Worm (Caenorhabditis elegans) whole organism, L1 larva: ENCODE data around the gene ZK822.1.

Experiments used
- C34B4.2 ChIP-seq: sonication (generic microtip); optimal IDR thresholded peaks from 2 replicates; lab custom pipeline; 2017; ENCODE audit warnings: mild to moderate bottlenecking, missing genetic modification characterization, missing compliant biosample characterization
- F16B12.6 ChIP-seq: fragments of 150-350 bp; optimal IDR thresholded peaks from 2 replicates; lab custom pipeline; 2014; ENCODE audit warnings: missing biosample characterization, missing genetic modification characterization
- aha-1 ChIP-seq: fragments of 150-350 bp; optimal IDR thresholded peaks from 2 replicates; lab custom pipeline; 2014; ENCODE audit warnings: missing biosample characterization, missing genetic modification characterization
- alr-1 ChIP-seq: fragments of 200-800 bp; sonication (Bioruptor generic); optimal IDR thresholded peaks from 2 replicates; lab custom pipeline; 2018; ENCODE audit warnings: borderline replicate concordance, mild to moderate bottlenecking, missing genetic modification characterization, missing compliant biosample characterization
- ceh-8 ChIP-seq: fragments of 200-800 bp; sonication (Bioruptor generic); optimal IDR thresholded peaks from 2 replicates; lab custom pipeline; 2018; ENCODE audit warnings: mild to moderate bottlenecking, missing genetic modification characterization, moderate library complexity, missing compliant biosample characterization
- ceh-88 ChIP-seq: fragments of 200-800 bp; sonication (Bioruptor generic); IDR thresholded peaks from 2 replicates; pipeline ENCODE4 v1.3.6; 2022; ENCODE audit warnings: missing genetic modification characterization, missing compliant biosample characterization
- ces-1 ChIP-seq: fragments of 150-350 bp; optimal IDR thresholded peaks from 2 replicates; lab custom pipeline; 2014; ENCODE audit warnings: missing biosample characterization, missing genetic modification reagents, missing genetic modification characterization
- dpl-1 ChIP-seq, 3 experiments: fragments of 150-350 bp in 2 of 3; sonication (generic microtip) in 1 of 3; optimal IDR thresholded peaks; 2 replicates each; lab custom pipeline; 2014 to 2017; ENCODE audit warnings: missing biosample characterization in 3 of 3, missing genetic modification characterization in 3 of 3, missing genetic modification reagents in 3 of 3
- dsc-1 ChIP-seq: sonication (generic microtip); optimal IDR thresholded peaks from 2 replicates; lab custom pipeline; 2016; ENCODE audit warnings: mild to moderate bottlenecking, missing genetic modification characterization, missing compliant biosample characterization
- efl-1 ChIP-seq, 4 experiments: fragments of 150-350 bp; optimal IDR thresholded peaks in 3 of 4; peaks in 1 of 4; 1 replicate in 1 of 4; 2 replicates in 3 of 4; lab custom pipeline; 2014; ENCODE audit warnings: missing biosample characterization in 2 of 4, missing genetic modification characterization in 2 of 4, missing genetic modification reagents in 2 of 4
- egl-13 ChIP-seq: sonication (generic microtip); optimal IDR thresholded peaks from 2 replicates; lab custom pipeline; 2016; ENCODE audit warnings: missing genotype, missing genetic modification reagents, missing genetic modification characterization, missing compliant biosample characterization
- egl-27 ChIP-seq, 2 experiments: fragments of 150-350 bp in 1 of 2; sonication (generic microtip); optimal IDR thresholded peaks; 3 replicates each; lab custom pipeline; 2017 to 2018; ENCODE audit warnings: missing biosample characterization in 2 of 2, missing genetic modification characterization in 2 of 2, missing genetic modification reagents in 2 of 2
- elt-2 ChIP-seq: sonication (generic microtip); optimal IDR thresholded peaks from 2 replicates; lab custom pipeline; 2016; ENCODE audit warnings: missing genetic modification characterization, mild to moderate bottlenecking, inconsistent platforms, missing compliant biosample characterization, missing genetic modification reagents
- elt-3 ChIP-seq, 6 experiments: fragments of 150-350 bp in 1 of 6; sonication (generic microtip); optimal IDR thresholded peaks; 2 replicates each; lab custom pipeline; 2017 to 2018; ENCODE audit warnings: missing biosample characterization in 6 of 6, missing genetic modification characterization in 6 of 6, inconsistent platforms in 1 of 6
- fkh-10 ChIP-seq: sonication (generic microtip); optimal IDR thresholded peaks from 2 replicates; lab custom pipeline; 2017; ENCODE audit warnings: missing biosample characterization, missing genetic modification reagents, missing genetic modification characterization
- fkh-8 ChIP-seq: sonication (generic microtip); optimal IDR thresholded peaks from 2 replicates; lab custom pipeline; 2016; ENCODE audit warnings: mild to moderate bottlenecking, missing genetic modification characterization, missing compliant biosample characterization
- fos-1 ChIP-seq: fragments of 150-350 bp; optimal IDR thresholded peaks from 2 replicates; lab custom pipeline; 2014; ENCODE audit warnings: missing biosample characterization, missing genetic modification characterization
- grh-1 ChIP-seq: fragments of 200-800 bp; sonication (Bioruptor generic); IDR thresholded peaks from 2 replicates; pipeline ENCODE4 v1.3.6; 2022; ENCODE audit warnings: missing genetic modification reagents, missing genetic modification characterization, missing compliant biosample characterization
- hlh-17 ChIP-seq: fragments of 200-800 bp; sonication (Bioruptor generic); optimal IDR thresholded peaks from 2 replicates; lab custom pipeline; 2018; ENCODE audit warnings: missing genetic modification characterization, mild to moderate bottlenecking, missing compliant biosample characterization, moderate library complexity, borderline replicate concordance
- hpl-2 ChIP-seq: fragments of 150-350 bp; optimal IDR thresholded peaks from 2 replicates; lab custom pipeline; 2014; ENCODE audit warnings: missing biosample characterization, missing genetic modification reagents, missing genetic modification characterization
- jun-1 ChIP-seq: fragments of 150-350 bp; optimal IDR thresholded peaks from 2 replicates; lab custom pipeline; 2014; ENCODE audit warnings: missing biosample characterization, missing genetic modification reagents, missing genetic modification characterization
- lin-13 ChIP-seq: fragments of 150-350 bp; optimal IDR thresholded peaks from 2 replicates; lab custom pipeline; 2014; ENCODE audit warnings: missing biosample characterization, missing genetic modification reagents, missing genetic modification characterization
- lin-15B ChIP-seq: fragments of 150-350 bp; sonication (generic microtip); optimal IDR thresholded peaks from 3 replicates; lab custom pipeline; 2014; ENCODE audit warnings: missing biosample characterization, missing genetic modification characterization
- lir-3 ChIP-seq: sonication (generic microtip); optimal IDR thresholded peaks from 2 replicates; lab custom pipeline; 2016; ENCODE audit warnings: mild to moderate bottlenecking, missing genetic modification characterization, moderate library complexity, missing compliant biosample characterization; ENCODE audit not compliant: poor library complexity
- lsy-2 ChIP-seq, 2 experiments: fragments of 150-350 bp; optimal IDR thresholded peaks; 2 replicates each; lab custom pipeline; 2014; ENCODE audit warnings: missing biosample characterization in 2 of 2, missing genetic modification characterization in 2 of 2
- mab-9 ChIP-seq: fragments of 200-800 bp; sonication (Bioruptor generic); IDR thresholded peaks from 2 replicates; pipeline ENCODE4 v1.3.6; 2022; ENCODE audit warnings: missing genetic modification reagents, missing genetic modification characterization, missing compliant biosample characterization
- mef-2 ChIP-seq: fragments of 150-350 bp; optimal IDR thresholded peaks from 2 replicates; lab custom pipeline; 2014; ENCODE audit warnings: missing biosample characterization, missing genetic modification characterization
- nhr-11 ChIP-seq: fragments of 150-350 bp; optimal IDR thresholded peaks from 2 replicates; lab custom pipeline; 2014; ENCODE audit warnings: missing biosample characterization, missing genetic modification characterization
- nhr-19 ChIP-seq: fragments of 200-800 bp; sonication (Bioruptor generic); conservative IDR thresholded peaks from 2 replicates; pipeline ENCODE4 v1.3.6; 2022; ENCODE audit warnings: missing genetic modification characterization, missing compliant biosample characterization
- nhr-20 ChIP-seq: sonication (generic microtip); optimal IDR thresholded peaks from 2 replicates; lab custom pipeline; 2016; ENCODE audit warnings: mild to moderate bottlenecking, missing genetic modification characterization, missing compliant biosample characterization
- nhr-71 ChIP-seq: sonication (generic microtip); optimal IDR thresholded peaks from 2 replicates; lab custom pipeline; 2016; ENCODE audit warnings: mild to moderate bottlenecking, missing genetic modification characterization, moderate library complexity, missing compliant biosample characterization
- nhr-76 ChIP-seq: sonication (generic microtip); optimal IDR thresholded peaks from 2 replicates; lab custom pipeline; 2017; ENCODE audit warnings: missing biosample characterization, missing genetic modification characterization
- nhr-77 ChIP-seq: fragments of 150-350 bp; optimal IDR thresholded peaks from 2 replicates; lab custom pipeline; 2014; ENCODE audit warnings: missing biosample characterization, missing genetic modification characterization
- nhr-85 ChIP-seq: sonication (generic microtip); peaks from one replicate; lab custom pipeline; 2016; ENCODE audit warnings: missing genetic modification characterization, inconsistent platforms, missing compliant biosample characterization
- pax-3 ChIP-seq: fragments of 200-800 bp; sonication (Bioruptor generic); optimal IDR thresholded peaks from 2 replicates; lab custom pipeline; 2018; ENCODE audit warnings: mild to moderate bottlenecking, missing genetic modification characterization, moderate library complexity, missing compliant biosample characterization
- pqm-1 ChIP-seq: sonication (generic microtip); optimal IDR thresholded peaks from 3 replicates; lab custom pipeline; 2017; ENCODE audit warnings: missing biosample characterization, missing genetic modification characterization
- rnt-1 ChIP-seq: sonication (generic microtip); optimal IDR thresholded peaks from 2 replicates; lab custom pipeline; 2016; ENCODE audit warnings: mild to moderate bottlenecking, missing genetic modification characterization, moderate library complexity, missing compliant biosample characterization
- skn-1 ChIP-seq: fragments of 150-350 bp; optimal IDR thresholded peaks from 2 replicates; lab custom pipeline; 2014; ENCODE audit warnings: missing biosample characterization, missing genetic modification characterization
- snpc-4 ChIP-seq: fragments of 150-350 bp; optimal IDR thresholded peaks from 2 replicates; lab custom pipeline; 2014; ENCODE audit warnings: missing biosample characterization, missing genetic modification characterization
- snu-23 ChIP-seq: sonication (generic microtip); optimal IDR thresholded peaks from 2 replicates; lab custom pipeline; 2016; ENCODE audit warnings: missing genetic modification characterization, missing compliant biosample characterization
- sox-4 ChIP-seq: sonication (generic microtip); optimal IDR thresholded peaks from 2 replicates; lab custom pipeline; 2016; ENCODE audit warnings: missing genetic modification characterization, missing compliant biosample characterization
- sptf-1 ChIP-seq: fragments of 150-350 bp; optimal IDR thresholded peaks from 2 replicates; lab custom pipeline; 2014; ENCODE audit warnings: missing biosample characterization, missing genetic modification characterization
- tbx-2 ChIP-seq: sonication (generic microtip); optimal IDR thresholded peaks from 2 replicates; lab custom pipeline; 2016; ENCODE audit warnings: missing genetic modification characterization, missing compliant biosample characterization
- tlp-1 ChIP-seq: fragments of 150-350 bp; optimal IDR thresholded peaks from 2 replicates; lab custom pipeline; 2014; ENCODE audit warnings: missing biosample characterization, missing genetic modification characterization
- unc-130 ChIP-seq: fragments of 150-350 bp; optimal IDR thresholded peaks from 2 replicates; lab custom pipeline; 2017; ENCODE audit warnings: missing biosample characterization, missing genetic modification characterization, inconsistent platforms
- unc-30 ChIP-seq: sonication (generic microtip); optimal IDR thresholded peaks from 2 replicates; lab custom pipeline; 2017; ENCODE audit warnings: missing biosample characterization, missing genetic modification characterization
- unc-62 ChIP-seq: fragments of 150-350 bp; optimal IDR thresholded peaks from 2 replicates; lab custom pipeline; 2014; ENCODE audit warnings: missing biosample characterization, missing genetic modification reagents, missing genetic modification characterization
- unc-98 ChIP-seq: fragments of 200-800 bp; sonication (Bioruptor generic); IDR thresholded peaks from 2 replicates; pipeline ENCODE4 v1.3.6; 2022; ENCODE audit warnings: missing genetic modification characterization, missing compliant biosample characterization
- vab-15 ChIP-seq: sonication (generic microtip); optimal IDR thresholded peaks from 2 replicates; lab custom pipeline; 2017; ENCODE audit warnings: missing genotype, mild to moderate bottlenecking, missing genetic modification characterization, missing compliant biosample characterization
- zip-4 ChIP-seq: fragments of 200-800 bp; sonication (Bioruptor generic); optimal IDR thresholded peaks from 2 replicates; lab custom pipeline; 2018; ENCODE audit warnings: mild to moderate bottlenecking, missing genetic modification characterization, moderate library complexity, missing compliant biosample characterization

The ZK822.1 gene

DNA sequence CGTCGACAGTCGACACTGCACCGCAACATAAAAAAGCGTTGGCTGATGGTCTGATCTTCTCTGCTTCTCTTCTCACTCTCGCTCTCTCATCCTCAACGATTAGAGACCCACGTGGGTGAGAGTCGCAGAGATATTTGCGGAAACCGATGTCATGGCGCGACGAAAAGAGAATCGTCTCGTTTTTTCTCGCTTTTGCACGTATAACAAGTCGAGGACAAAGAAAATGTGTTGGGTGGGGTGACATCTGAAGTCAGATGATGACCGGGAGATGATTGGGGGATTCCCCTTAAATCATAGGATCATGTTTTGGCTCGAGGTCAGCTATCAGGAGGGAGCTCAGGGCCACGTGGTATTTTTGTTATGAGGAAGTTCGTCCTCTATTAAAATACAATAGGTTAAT, 34.5 kb upstream of the ZK822.1 start (continued):
- TF ChIP-seq nhr-76 (no peak), snu-23 (GFP tag; lab: Kevin White, UChicago) (peak; percentile 96), jun-1 (tag; lab: Kevin White, UChicago) (peak; percentile 36), pax-3 (tag; lab: Kevin White, UChicago) (peak; percentile 45), lsy-2 (tag; optimal IDR thresholded peaks at IDR 0.05; lab: Kevin White, UChicago) (peak; percentile 75 to 79), snpc-4 (tag; lab: Kevin White, UChicago) (peak; percentile 33), zip-4 (GFP tag; lab: Kevin White, UChicago) (peak; percentile 11)

DNA sequence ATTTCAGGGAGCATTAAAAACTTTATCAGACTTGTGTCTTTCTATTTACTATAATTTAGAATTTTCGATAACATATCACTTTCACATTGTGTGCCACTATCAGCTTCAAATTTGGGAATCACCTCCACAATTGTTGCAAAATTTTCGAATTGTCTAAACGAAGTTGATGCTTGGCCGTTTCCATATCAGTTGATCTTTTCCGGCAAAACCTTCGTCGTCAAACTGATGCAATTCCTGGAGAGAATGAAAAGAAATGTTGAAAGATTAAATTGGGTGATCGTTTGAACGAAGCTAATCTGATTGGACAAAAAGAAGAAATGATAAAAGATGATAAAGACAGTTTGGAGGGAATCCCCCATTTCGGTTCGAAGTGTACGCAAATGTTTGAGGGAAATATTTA, 33.7 kb upstream of the ZK822.1 start:
- TF ChIP-seq unc-130 (no peak), zip-4 (GFP tag; lab: Kevin White, UChicago) (no peak), elt-3 (tag; optimal IDR thresholded peaks at IDR 0.05; lab: Kevin White, UChicago) (peak in 5 of 6 experiments; percentile 15 to 73 (median 30)), ceh-88 (no peak), snu-23 (GFP tag; lab: Kevin White, UChicago) (peak; percentile 50), sox-4 (tag; lab: Kevin White, UChicago) (no peak), aha-1 (no peak), nhr-20 (tag; lab: Kevin White, UChicago) (peak; percentile 83), lin-13 (GFP tag; lab: Kevin White, UChicago) (no peak), tbx-2 (tag; lab: Kevin White, UChicago) (peak; percentile 7), vab-15 (tag; lab: Kevin White, UChicago) (no peak), efl-1 (optimal IDR thresholded peaks at IDR 0.05; lab: Kevin White, UChicago) (peak in 1 of 2 experiments; percentile 15), efl-1 (GFP tag; optimal IDR thresholded peaks at IDR 0.05 in 1 of 2; lab: Kevin White, UChicago) (no peak), fkh-10 (GFP tag; lab: Kevin White, UChicago) (no peak), egl-13 (no peak), alr-1 (tag; lab: Kevin White, UChicago) (no peak), ces-1 (GFP tag; lab: Kevin White, UChicago) (no peak), nhr-85 (tag; lab: Kevin White, UChicago) (no peak), fkh-8 (tag; lab: Kevin White, UChicago) (no peak), dpl-1 (GFP tag; optimal IDR thresholded peaks at IDR 0.05; lab: Kevin White, UChicago) (no peak), nhr-11 (no peak), nhr-71 (tag; lab: Kevin White, UChicago) (peak; percentile 74), nhr-19 (GFP tag; lab: Robert Waterston, UW) (peak; percentile 30; the same call in 1 of the 2 replicates), unc-62 (no peak), lir-3 (tag; lab: Kevin White, UChicago) (no peak), skn-1 (no peak), pqm-1 (tag; lab: Kevin White, UChicago) (no peak), F16B12.6 (tag; lab: Kevin White, UChicago) (no peak), elt-2 (tag; lab: Kevin White, UChicago) (peak; percentile 99), nhr-77 (tag; lab: Kevin White, UChicago) (no peak), C34B4.2 (tag; lab: Kevin White, UChicago) (no peak), ceh-8 (GFP tag; lab: Kevin White, UChicago) (no peak), tlp-1 (tag; lab: Kevin White, UChicago) (peak; percentile 54), egl-27 (tag; optimal IDR thresholded peaks at IDR 0.05; lab: Kevin White, UChicago) (no peak), unc-30 (no peak), fos-1 (tag; lab: Kevin White, UChicago) (no peak), snpc-4 (tag; lab: Kevin White, UChicago) (no peak), mef-2 (tag; lab: Kevin White, UChicago) (no peak), lsy-2 (tag; optimal IDR thresholded peaks at IDR 0.05; lab: Kevin White, UChicago) (peak; percentile 21 to 29), jun-1 (tag; lab: Kevin White, UChicago) (peak; percentile 32), grh-1 (GFP tag; lab: Robert Waterston, UW) (0 out of 2 replicates have a peak, but pooled peaks have one; percentile 24), sptf-1 (tag; lab: Kevin White, UChicago) (no peak), mab-9 (GFP tag; lab: Robert Waterston, UW) (no peak), lin-15B (tag; lab: Kevin White, UChicago) (no peak), rnt-1 (tag; lab: Kevin White, UChicago) (no peak), dsc-1 (tag; lab: Kevin White, UChicago) (no peak), hpl-2 (GFP tag; lab: Kevin White, UChicago) (peak; percentile 43), hlh-17 (GFP tag; lab: Kevin White, UChicago) (no peak), unc-98 (GFP tag; lab: Robert Waterston, UW) (no peak)
